Worm (Caenorhabditis elegans): ENCODE results near the gene lys-10.

lys-10 gene

ce11 chrIV:8332526-8332925 lies at the start of gene lys-10:
Gene lys-10, plus strand, starts transcription at chrIV:8332826.
- no peak for TF ChIP-seq unc-39 (tag; optimal IDR thresholded peaks at IDR 0.05)
- no peak for TF ChIP-seq lsy-12 (tag; optimal IDR thresholded peaks at IDR 0.05)
- TF ChIP-seq jun-1 (tag; optimal IDR thresholded peaks at IDR 0.05): no peak
- no peak for TF ChIP-seq ceh-28 (tag; optimal IDR thresholded peaks at IDR 0.05)

- TF ChIP-seq ceh-9 (tag; optimal IDR thresholded peaks at IDR 0.05) (no peak), skn-1 (tag; optimal IDR thresholded peaks at IDR 0.05) (no peak), jun-1 (tag; optimal IDR thresholded peaks at IDR 0.05) (no peak), nhr-77 (tag; optimal IDR thresholded peaks at IDR 0.05) (no peak), pha-4 (tag; optimal IDR thresholded peaks at IDR 0.05) (no peak), nhr-67 (tag; optimal IDR thresholded peaks at IDR 0.05) (no peak), ceh-28 (tag; optimal IDR thresholded peaks at IDR 0.05) (no peak), zag-1 (tag; optimal IDR thresholded peaks at IDR 0.05) (no peak), fos-1 (tag; optimal IDR thresholded peaks at IDR 0.05) (no peak), ceh-82 (tag; optimal IDR thresholded peaks at IDR 0.05) (no peak), ama-1 (optimal IDR thresholded peaks at IDR 0.05) (no peak), nhr-23 (tag; optimal IDR thresholded peaks at IDR 0.05) (no peak), ztf-11 (tag; optimal IDR thresholded peaks at IDR 0.05) (no peak), fkh-10 (GFP tag; optimal IDR thresholded peaks at IDR 0.05) (no peak), nhr-28 (tag; optimal IDR thresholded peaks at IDR 0.05) (no peak), ceh-16 (tag; optimal IDR thresholded peaks at IDR 0.05) (no peak), nhr-12 (tag; optimal IDR thresholded peaks at IDR 0.05) (no peak), R02D3.7 (tag; optimal IDR thresholded peaks at IDR 0.05) (no peak)
Observed at ce11 chrIV:8283214-8283613, 49.4 kb upstream of the lys-10 start.

- TF ChIP-seq nhr-43 (tag; optimal IDR thresholded peaks at IDR 0.05; ENCODE audit: poor library complexity, severe bottlenecking) (no peak), lsy-12 (tag; optimal IDR thresholded peaks at IDR 0.05) (no peak), nfya-1 (tag; optimal IDR thresholded peaks at IDR 0.05; ENCODE audit: insufficient read depth) (no peak), egl-5 (tag; optimal IDR thresholded peaks at IDR 0.05) (no peak), ztf-11 (tag; optimal IDR thresholded peaks at IDR 0.05) (no peak), egl-27 (tag; optimal IDR thresholded peaks at IDR 0.05) (no peak), nhr-12 (tag; optimal IDR thresholded peaks at IDR 0.05) (no peak), aly-2 (tag; optimal IDR thresholded peaks at IDR 0.05) (no peak)
Observed at ce11 chrIV:8286352-8286751, 46.3 kb upstream of the lys-10 start, which contains the start of gene K07H8.9. Gene K07H8.9, minus strand, starts transcription at chrIV:8286476.

ce11 chrIV:8287287-8287686 lies 45.3 kb upstream of the lys-10 start:
- no peak for TF ChIP-seq fkh-2 (tag; optimal IDR thresholded peaks at IDR 0.05)
- no peak for TF ChIP-seq unc-62 (GFP tag; optimal IDR thresholded peaks at IDR 0.05)
- TF ChIP-seq ama-1 (optimal IDR thresholded peaks at IDR 0.05): no peak
- TF ChIP-seq fkh-10 (GFP tag; optimal IDR thresholded peaks at IDR 0.05): no peak
- TF ChIP-seq nhr-11 (tag; optimal IDR thresholded peaks at IDR 0.05): no peak
- no peak for TF ChIP-seq ZK546.5 (tag; optimal IDR thresholded peaks at IDR 0.05)
- no peak for TF ChIP-seq pqm-1 (tag; optimal IDR thresholded peaks at IDR 0.05)
- no peak for TF ChIP-seq ztf-4 (tag; optimal IDR thresholded peaks at IDR 0.05)
- TF ChIP-seq nhr-23 (tag; optimal IDR thresholded peaks at IDR 0.05): no peak
- no peak for TF ChIP-seq nfya-1 (tag; optimal IDR thresholded peaks at IDR 0.05; ENCODE audit: insufficient read depth)
- TF ChIP-seq daf-12 (tag; optimal IDR thresholded peaks at IDR 0.05): no peak
- no peak for TF ChIP-seq nhr-28 (tag; optimal IDR thresholded peaks at IDR 0.05)
- TF ChIP-seq ceh-9 (tag; optimal IDR thresholded peaks at IDR 0.05): no peak
- TF ChIP-seq ceh-28 (tag; optimal IDR thresholded peaks at IDR 0.05): no peak
- TF ChIP-seq nhr-67 (tag; optimal IDR thresholded peaks at IDR 0.05): no peak

ce11 chrIV:8289105-8289504 lies 43.5 kb upstream of the lys-10 start:
- TF ChIP-seq nhr-43 (tag; optimal IDR thresholded peaks at IDR 0.05; ENCODE audit: poor library complexity, severe bottlenecking) (no peak), nhr-11 (tag; optimal IDR thresholded peaks at IDR 0.05) (no peak), elt-2 (tag; optimal IDR thresholded peaks at IDR 0.05) (no peak), nhr-25 (tag; optimal IDR thresholded peaks at IDR 0.05) (no peak), eor-1 (tag; optimal IDR thresholded peaks at IDR 0.05) (no peak), pqm-1 (tag; optimal IDR thresholded peaks at IDR 0.05) (no peak), snpc-4 (tag; optimal IDR thresholded peaks at IDR 0.05) (no peak), elt-1 (tag; optimal IDR thresholded peaks at IDR 0.05) (no peak), aly-2 (tag; optimal IDR thresholded peaks at IDR 0.05) (no peak), sea-2 (GFP tag; optimal IDR thresholded peaks at IDR 0.05) (no peak), egl-27 (tag; optimal IDR thresholded peaks at IDR 0.05) (no peak), daf-12 (tag; optimal IDR thresholded peaks at IDR 0.05) (no peak), lsy-12 (tag; optimal IDR thresholded peaks at IDR 0.05) (no peak), lin-15B (tag; optimal IDR thresholded peaks at IDR 0.05) (no peak), nhr-28 (tag; optimal IDR thresholded peaks at IDR 0.05) (no peak)
